Worm (Caenorhabditis elegans) whole organism, L1 larva: ENCODE data around the gene lin-8.

Experiments
- C16A3.4 ChIP-seq: fragments of 150-350 bp; optimal IDR thresholded peaks from 2 replicates; lab custom pipeline; 2014; ENCODE audit warnings: missing biosample characterization, missing genetic modification characterization
- F16B12.6 ChIP-seq: fragments of 150-350 bp; optimal IDR thresholded peaks from 2 replicates; lab custom pipeline; 2014; ENCODE audit warnings: missing biosample characterization, missing genetic modification characterization
- alr-1 ChIP-seq: fragments of 200-800 bp; sonication (Bioruptor generic); optimal IDR thresholded peaks from 2 replicates; lab custom pipeline; 2018; ENCODE audit warnings: borderline replicate concordance, mild to moderate bottlenecking, missing genetic modification characterization, missing compliant biosample characterization
- blmp-1 ChIP-seq: fragments of 150-350 bp; optimal IDR thresholded peaks from 2 replicates; lab custom pipeline; 2014; ENCODE audit warnings: missing biosample characterization, missing genetic modification characterization
- ceh-8 ChIP-seq: fragments of 200-800 bp; sonication (Bioruptor generic); optimal IDR thresholded peaks from 2 replicates; lab custom pipeline; 2018; ENCODE audit warnings: mild to moderate bottlenecking, missing genetic modification characterization, moderate library complexity, missing compliant biosample characterization
- ceh-88 ChIP-seq: fragments of 200-800 bp; sonication (Bioruptor generic); IDR thresholded peaks from 2 replicates; pipeline ENCODE4 v1.3.6; 2022; ENCODE audit warnings: missing genetic modification characterization, missing compliant biosample characterization
- ceh-90 ChIP-seq: sonication (generic microtip); optimal IDR thresholded peaks from 2 replicates; lab custom pipeline; 2016; ENCODE audit warnings: missing genetic modification characterization, missing compliant biosample characterization
- dpl-1 ChIP-seq, 3 experiments: fragments of 150-350 bp in 2 of 3; sonication (generic microtip) in 1 of 3; optimal IDR thresholded peaks; 2 replicates each; lab custom pipeline; 2014 to 2017; ENCODE audit warnings: missing biosample characterization in 3 of 3, missing genetic modification characterization in 3 of 3, missing genetic modification reagents in 3 of 3
- efl-1 ChIP-seq, 4 experiments: fragments of 150-350 bp; optimal IDR thresholded peaks in 3 of 4; peaks in 1 of 4; 1 replicate in 1 of 4; 2 replicates in 3 of 4; lab custom pipeline; 2014; ENCODE audit warnings: missing biosample characterization in 2 of 4, missing genetic modification characterization in 2 of 4, missing genetic modification reagents in 2 of 4
- egl-27 ChIP-seq, 2 experiments: fragments of 150-350 bp in 1 of 2; sonication (generic microtip); optimal IDR thresholded peaks; 3 replicates each; lab custom pipeline; 2017 to 2018; ENCODE audit warnings: missing biosample characterization in 2 of 2, missing genetic modification characterization in 2 of 2, missing genetic modification reagents in 2 of 2
- elt-2 ChIP-seq: sonication (generic microtip); optimal IDR thresholded peaks from 2 replicates; lab custom pipeline; 2016; ENCODE audit warnings: missing genetic modification characterization, mild to moderate bottlenecking, inconsistent platforms, missing compliant biosample characterization, missing genetic modification reagents
- elt-3 ChIP-seq, 6 experiments: fragments of 150-350 bp in 1 of 6; sonication (generic microtip); optimal IDR thresholded peaks; 2 replicates each; lab custom pipeline; 2017 to 2018; ENCODE audit warnings: missing biosample characterization in 6 of 6, missing genetic modification characterization in 6 of 6, inconsistent platforms in 1 of 6
- ets-5 ChIP-seq: fragments of 200-800 bp; sonication (Bioruptor generic); IDR thresholded peaks from 2 replicates; pipeline ENCODE4 v1.3.6; 2022; ENCODE audit warnings: missing genetic modification characterization, missing compliant biosample characterization
- fkh-4 ChIP-seq: sonication (generic microtip); optimal IDR thresholded peaks from 2 replicates; lab custom pipeline; 2016; ENCODE audit warnings: missing compliant biosample characterization, missing genetic modification characterization, borderline replicate concordance
- hpl-2 ChIP-seq: fragments of 150-350 bp; optimal IDR thresholded peaks from 2 replicates; lab custom pipeline; 2014; ENCODE audit warnings: missing biosample characterization, missing genetic modification reagents, missing genetic modification characterization
- irx-1 ChIP-seq: sonication (generic microtip); optimal IDR thresholded peaks from 2 replicates; lab custom pipeline; 2016; ENCODE audit warnings: missing genetic modification characterization, missing compliant biosample characterization
- jun-1 ChIP-seq: fragments of 150-350 bp; optimal IDR thresholded peaks from 2 replicates; lab custom pipeline; 2014; ENCODE audit warnings: missing biosample characterization, missing genetic modification reagents, missing genetic modification characterization
- lin-35 ChIP-seq, 2 experiments: fragments of 150-350 bp; optimal IDR thresholded peaks; 2 replicates each; lab custom pipeline; 2014; ENCODE audit warnings: missing biosample characterization in 2 of 2, missing genetic modification characterization in 2 of 2, missing genetic modification reagents in 2 of 2
- lsy-2 ChIP-seq, 2 experiments: fragments of 150-350 bp; optimal IDR thresholded peaks; 2 replicates each; lab custom pipeline; 2014; ENCODE audit warnings: missing biosample characterization in 2 of 2, missing genetic modification characterization in 2 of 2
- mab-9 ChIP-seq: fragments of 200-800 bp; sonication (Bioruptor generic); IDR thresholded peaks from 2 replicates; pipeline ENCODE4 v1.3.6; 2022; ENCODE audit warnings: missing genetic modification reagents, missing genetic modification characterization, missing compliant biosample characterization
- mep-1 ChIP-seq: fragments of 150-350 bp; optimal IDR thresholded peaks from 2 replicates; lab custom pipeline; 2014; ENCODE audit warnings: missing biosample characterization, missing genetic modification characterization
- nhr-19 ChIP-seq: fragments of 200-800 bp; sonication (Bioruptor generic); conservative IDR thresholded peaks from 2 replicates; pipeline ENCODE4 v1.3.6; 2022; ENCODE audit warnings: missing genetic modification characterization, missing compliant biosample characterization
- nhr-237 ChIP-seq: fragments of 150-350 bp; optimal IDR thresholded peaks from 2 replicates; lab custom pipeline; 2014; ENCODE audit warnings: missing biosample characterization, missing genetic modification characterization
- nhr-71 ChIP-seq: sonication (generic microtip); optimal IDR thresholded peaks from 2 replicates; lab custom pipeline; 2016; ENCODE audit warnings: mild to moderate bottlenecking, missing genetic modification characterization, moderate library complexity, missing compliant biosample characterization
- nhr-76 ChIP-seq: sonication (generic microtip); optimal IDR thresholded peaks from 2 replicates; lab custom pipeline; 2017; ENCODE audit warnings: missing biosample characterization, missing genetic modification characterization
- nhr-77 ChIP-seq: fragments of 150-350 bp; optimal IDR thresholded peaks from 2 replicates; lab custom pipeline; 2014; ENCODE audit warnings: missing biosample characterization, missing genetic modification characterization
- nhr-85 ChIP-seq: sonication (generic microtip); peaks from one replicate; lab custom pipeline; 2016; ENCODE audit warnings: missing genetic modification characterization, inconsistent platforms, missing compliant biosample characterization
- pqm-1 ChIP-seq: sonication (generic microtip); optimal IDR thresholded peaks from 3 replicates; lab custom pipeline; 2017; ENCODE audit warnings: missing biosample characterization, missing genetic modification characterization
- snpc-4 ChIP-seq: fragments of 150-350 bp; optimal IDR thresholded peaks from 2 replicates; lab custom pipeline; 2014; ENCODE audit warnings: missing biosample characterization, missing genetic modification characterization
- snu-23 ChIP-seq: sonication (generic microtip); optimal IDR thresholded peaks from 2 replicates; lab custom pipeline; 2016; ENCODE audit warnings: missing genetic modification characterization, missing compliant biosample characterization
- sox-4 ChIP-seq: sonication (generic microtip); optimal IDR thresholded peaks from 2 replicates; lab custom pipeline; 2016; ENCODE audit warnings: missing genetic modification characterization, missing compliant biosample characterization
- tbx-2 ChIP-seq: sonication (generic microtip); optimal IDR thresholded peaks from 2 replicates; lab custom pipeline; 2016; ENCODE audit warnings: missing genetic modification characterization, missing compliant biosample characterization
- tlp-1 ChIP-seq: fragments of 150-350 bp; optimal IDR thresholded peaks from 2 replicates; lab custom pipeline; 2014; ENCODE audit warnings: missing biosample characterization, missing genetic modification characterization
- vab-15 ChIP-seq: sonication (generic microtip); optimal IDR thresholded peaks from 2 replicates; lab custom pipeline; 2017; ENCODE audit warnings: missing genotype, mild to moderate bottlenecking, missing genetic modification characterization, missing compliant biosample characterization
- xbp-1 ChIP-seq: sonication (generic microtip); optimal IDR thresholded peaks from 2 replicates; lab custom pipeline; 2016; ENCODE audit warnings: missing genetic modification characterization, missing compliant biosample characterization
- zip-4 ChIP-seq: fragments of 200-800 bp; sonication (Bioruptor generic); optimal IDR thresholded peaks from 2 replicates; lab custom pipeline; 2018; ENCODE audit warnings: mild to moderate bottlenecking, missing genetic modification characterization, moderate library complexity, missing compliant biosample characterization

lin-8 gene

DNA sequence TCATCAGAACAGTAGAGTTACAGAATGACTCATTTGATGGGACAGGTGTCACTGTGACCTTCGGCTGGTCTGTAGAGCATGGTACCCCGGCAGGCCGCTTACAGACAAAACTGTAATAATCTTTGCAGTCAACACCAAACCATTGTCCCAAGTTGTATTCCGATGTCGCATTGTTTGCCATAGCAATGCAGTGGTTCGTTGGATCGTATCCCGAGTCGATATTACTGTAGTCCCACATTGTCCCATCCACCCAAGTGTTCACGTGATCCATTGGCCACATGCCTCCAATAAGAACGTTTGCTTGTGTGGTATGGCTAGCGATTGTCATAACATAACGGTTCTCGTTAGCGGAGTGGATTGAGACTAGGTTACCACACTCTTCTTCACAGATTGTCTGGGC, 35.7 kb upstream of the lin-8 start:
- no peak for TF ChIP-seq nhr-237 (tag; lab: Kevin White, UChicago)
- TF ChIP-seq alr-1, result no peak
- no peak for TF ChIP-seq sox-4 (tag; lab: Kevin White, UChicago)
- no peak for TF ChIP-seq hpl-2 (GFP tag; lab: Kevin White, UChicago)
- TF ChIP-seq mab-9 (GFP tag; lab: Robert Waterston, UW), result no peak
- no peak for TF ChIP-seq ets-5 (GFP tag; lab: Robert Waterston, UW)
- no peak for TF ChIP-seq snpc-4 (tag; lab: Kevin White, UChicago)
- no peak for TF ChIP-seq ceh-8 (GFP tag; lab: Kevin White, UChicago)
- no peak for TF ChIP-seq F16B12.6 (tag; lab: Kevin White, UChicago)
- TF ChIP-seq egl-27 (tag; optimal IDR thresholded peaks at IDR 0.05; lab: Kevin White, UChicago), result no peak
- TF ChIP-seq pqm-1 (tag; lab: Kevin White, UChicago), result no peak
- no peak for TF ChIP-seq lsy-2 (tag; optimal IDR thresholded peaks at IDR 0.05; lab: Kevin White, UChicago)
- TF ChIP-seq zip-4, result no peak
- no peak for TF ChIP-seq ceh-88 (GFP tag; lab: Robert Waterston, UW)
- no peak for TF ChIP-seq nhr-19 (GFP tag; lab: Robert Waterston, UW)
- no peak for TF ChIP-seq irx-1 (tag; lab: Kevin White, UChicago)
- TF ChIP-seq, all 84 proteins: peak for 0

DNA sequence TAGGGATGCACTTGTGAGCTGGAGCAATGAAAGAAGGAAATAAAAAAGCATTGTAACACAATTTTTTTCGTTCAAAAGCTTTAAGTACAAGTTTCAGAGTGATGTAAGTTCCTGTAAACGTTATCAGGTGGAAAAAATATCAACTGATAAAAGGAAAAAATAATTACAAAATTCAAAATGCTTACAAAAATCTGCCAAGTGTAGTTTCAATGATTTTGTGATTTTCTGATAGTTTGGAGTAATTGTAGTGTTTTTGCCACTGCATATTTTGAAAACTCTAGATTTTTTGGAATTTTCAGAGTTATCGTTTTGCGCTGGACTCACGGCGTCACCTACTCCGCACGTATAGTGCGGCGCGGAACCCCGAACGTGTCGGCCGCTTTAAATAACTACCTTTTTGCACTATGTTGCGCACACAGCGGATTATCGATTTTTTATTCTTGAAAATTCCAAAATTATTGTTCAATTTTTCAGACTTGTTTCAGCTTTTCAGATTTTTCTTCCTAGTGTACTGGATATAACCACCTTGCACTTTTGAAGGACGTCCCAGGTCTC, 33.2 kb upstream of the lin-8 start, which contains the start of gene clec-2:
Gene clec-2, minus strand, starts transcription at position 51 of the 555 bp plus-strand sequence.
- TF ChIP-seq F16B12.6 (tag; lab: Kevin White, UChicago) (no peak), tbx-2 (tag; lab: Kevin White, UChicago) (no peak), jun-1 (no peak), lin-35 (GFP tag; optimal IDR thresholded peaks at IDR 0.05; lab: Kevin White, UChicago) (no peak), sox-4 (tag; lab: Kevin White, UChicago) (no peak), nhr-71 (tag; lab: Kevin White, UChicago) (no peak), ceh-8 (GFP tag; lab: Kevin White, UChicago) (no peak), elt-3 (tag; optimal IDR thresholded peaks at IDR 0.05; lab: Kevin White, UChicago) (no peak), elt-2 (tag; lab: Kevin White, UChicago) (no peak)

DNA sequence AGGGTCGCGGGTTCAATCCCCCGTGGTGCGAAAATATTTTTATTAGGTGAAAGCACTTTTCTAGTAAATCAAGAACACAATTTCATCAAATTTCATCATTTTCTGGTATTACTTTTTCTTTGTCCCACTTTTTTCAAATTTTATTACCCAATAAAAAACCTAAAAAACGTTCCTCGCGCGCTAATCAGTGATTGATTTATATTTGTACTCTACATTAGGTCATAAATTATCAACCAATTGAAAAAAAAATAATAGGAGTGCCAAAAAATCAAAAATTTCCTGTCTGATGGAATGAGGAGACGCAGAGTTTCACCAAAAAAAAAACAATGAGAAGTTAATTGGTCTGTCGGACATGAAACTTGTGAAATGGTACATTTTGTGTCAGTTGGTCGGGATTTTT, 32.0 kb upstream of the lin-8 start:
- TF ChIP-seq ceh-90, result no peak
- no peak for TF ChIP-seq xbp-1 (tag; lab: Kevin White, UChicago)
- TF ChIP-seq mab-9 (GFP tag; lab: Robert Waterston, UW), result no peak
- TF ChIP-seq vab-15 (tag; lab: Kevin White, UChicago), result no peak
- no peak for TF ChIP-seq lin-35 (GFP tag; optimal IDR thresholded peaks at IDR 0.05; lab: Kevin White, UChicago)
- no peak for TF ChIP-seq nhr-76 (tag; lab: Kevin White, UChicago)
- no peak for TF ChIP-seq fkh-4 (tag; lab: Kevin White, UChicago)
- no peak for TF ChIP-seq efl-1 (optimal IDR thresholded peaks at IDR 0.05; lab: Kevin White, UChicago)
- no peak for TF ChIP-seq efl-1 (GFP tag; optimal IDR thresholded peaks at IDR 0.05 in 1 of 2; lab: Kevin White, UChicago)
- no peak for TF ChIP-seq nhr-85 (tag; lab: Kevin White, UChicago)
- TF ChIP-seq nhr-19 (GFP tag; lab: Robert Waterston, UW), result no peak
- no peak for TF ChIP-seq dpl-1 (GFP tag; optimal IDR thresholded peaks at IDR 0.05; lab: Kevin White, UChicago)
- no peak for TF ChIP-seq hpl-2 (GFP tag; lab: Kevin White, UChicago)
- no peak for TF ChIP-seq sox-4 (tag; lab: Kevin White, UChicago)
- TF ChIP-seq nhr-71 (tag; lab: Kevin White, UChicago), result no peak
- TF ChIP-seq irx-1 (tag; lab: Kevin White, UChicago), result no peak
- no peak for TF ChIP-seq elt-3 (tag; optimal IDR thresholded peaks at IDR 0.05; lab: Kevin White, UChicago)

DNA sequence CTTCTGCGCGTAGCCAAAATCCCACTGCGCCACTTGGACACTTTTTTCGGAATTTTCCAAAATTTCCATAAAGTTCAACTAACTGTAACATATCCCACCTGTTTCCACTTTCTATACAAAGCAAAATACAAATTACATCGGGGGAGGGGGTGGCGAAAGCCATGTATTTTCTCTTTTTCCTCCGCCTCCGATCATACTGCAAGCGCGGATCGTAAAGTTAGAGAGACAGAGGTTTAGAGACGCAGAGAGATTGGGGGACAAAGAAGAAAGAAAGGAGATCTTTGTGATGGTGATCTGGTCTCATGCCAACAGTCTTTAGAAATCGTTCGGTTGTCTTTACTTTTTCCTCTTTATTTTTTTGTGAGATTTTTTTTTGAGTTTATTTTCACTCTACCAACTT, 28.4 kb upstream of the lin-8 start:
- TF ChIP-seq mep-1 (tag; lab: Kevin White, UChicago), result peak; percentile 23
- no peak for TF ChIP-seq ceh-88 (GFP tag; lab: Robert Waterston, UW)
- peak; percentile 98 for TF ChIP-seq blmp-1 (tag; lab: Kevin White, UChicago)
- no peak for TF ChIP-seq nhr-77 (tag; lab: Kevin White, UChicago)
- TF ChIP-seq nhr-76 (tag; lab: Kevin White, UChicago), result no peak
- TF ChIP-seq elt-3 (tag; optimal IDR thresholded peaks at IDR 0.05; lab: Kevin White, UChicago), result peak in 1 of 6 experiments; percentile 31
- TF ChIP-seq efl-1 (optimal IDR thresholded peaks at IDR 0.05; lab: Kevin White, UChicago), result no peak
- peak in 1 of 2 experiments; percentile 8 for TF ChIP-seq efl-1 (GFP tag; optimal IDR thresholded peaks at IDR 0.05 in 1 of 2; lab: Kevin White, UChicago)
- no peak for TF ChIP-seq tlp-1 (tag; lab: Kevin White, UChicago)
- peak; percentile 7 for TF ChIP-seq C16A3.4 (tag; lab: Kevin White, UChicago)
- no peak for TF ChIP-seq dpl-1 (GFP tag; optimal IDR thresholded peaks at IDR 0.05; lab: Kevin White, UChicago)
- peak; percentile 21 for TF ChIP-seq snu-23 (GFP tag; lab: Kevin White, UChicago)
- TF ChIP-seq F16B12.6 (tag; lab: Kevin White, UChicago), result no peak
